Worm (Caenorhabditis elegans): ENCODE data around the gene trpp-12.

ce11 chrX:2385453-2385852, 24.0 kb upstream of the trpp-12 start, which contains the start of gene F47G3.1:
- TF ChIP-seq nhr-28 (tag; optimal IDR thresholded peaks at IDR 0.05) (no peak), snpc-4 (tag; optimal IDR thresholded peaks at IDR 0.05) (no peak), fos-1 (tag; optimal IDR thresholded peaks at IDR 0.05) (no peak), lin-15B (tag; optimal IDR thresholded peaks at IDR 0.05) (no peak), fkh-10 (GFP tag; optimal IDR thresholded peaks at IDR 0.05) (no peak), aly-2 (tag; optimal IDR thresholded peaks at IDR 0.05) (no peak), unc-62 (GFP tag; optimal IDR thresholded peaks at IDR 0.05 in 1 of 2) (no peak), unc-62 (tag; optimal IDR thresholded peaks at IDR 0.05) (no peak)
